Worm (Caenorhabditis elegans) whole organism, L4 larva: ENCODE measurements around the gene cyp-14A2.

Experiments
- D1046.2 ChIP-seq: fragments of 200-800 bp; sonication (Bioruptor generic); IDR thresholded peaks from 2 replicates; pipeline ENCODE4 v1.3.6; 2022; ENCODE audit warnings: missing genetic modification characterization, missing compliant biosample characterization
- F10B5.3 ChIP-seq: sonication (generic microtip); optimal IDR thresholded peaks from 2 replicates; lab custom pipeline; 2016; ENCODE audit warnings: mild to moderate bottlenecking, missing genetic modification characterization, missing compliant biosample characterization
- F26F4.8 ChIP-seq: fragments of 200-800 bp; sonication (Bioruptor generic); conservative IDR thresholded peaks from 2 replicates; pipeline ENCODE4 v1.3.6; 2022; ENCODE audit warnings: missing genetic modification characterization, missing compliant biosample characterization
- F37D6.2 ChIP-seq: sonication (generic microtip); optimal IDR thresholded peaks from 2 replicates; lab custom pipeline; 2016; ENCODE audit warnings: mild to moderate bottlenecking, missing genetic modification characterization, missing compliant biosample characterization
- F44E2.7 ChIP-seq: fragments of 200-800 bp; sonication (Bioruptor generic); IDR thresholded peaks from 2 replicates; pipeline ENCODE4 v2.1.2; 2022; ENCODE audit warnings: missing genetic modification characterization, missing compliant biosample characterization
- F49E8.2 ChIP-seq: sonication (generic microtip); optimal IDR thresholded peaks from 2 replicates; lab custom pipeline; 2016; ENCODE audit warnings: missing compliant biosample characterization, mild to moderate bottlenecking, missing genetic modification characterization, borderline replicate concordance
- Y5F2A.4 ChIP-seq: fragments of 200-800 bp; sonication (Bioruptor generic); optimal IDR thresholded peaks from 2 replicates; lab custom pipeline; 2018; ENCODE audit warnings: mild to moderate bottlenecking, missing genetic modification characterization, missing compliant biosample characterization
- ZK337.2 ChIP-seq: fragments of 200-800 bp; sonication (Bioruptor generic); IDR thresholded peaks from 2 replicates; pipeline ENCODE4 v1.3.6; 2022; ENCODE audit warnings: missing genetic modification reagents, missing genetic modification characterization, missing compliant biosample characterization
- ZK546.5 ChIP-seq, 2 experiments: sonication (generic microtip); optimal IDR thresholded peaks; 2 replicates each; lab custom pipeline; 2017; ENCODE audit warnings: missing biosample characterization in 2 of 2, missing genetic modification characterization in 2 of 2
- arid-1 ChIP-seq: fragments of 200-800 bp; sonication (Bioruptor generic); conservative IDR thresholded peaks from 2 replicates; pipeline ENCODE4 v1.3.6; 2022; ENCODE audit warnings: missing genetic modification reagents, missing genetic modification characterization, missing compliant biosample characterization
- attf-4 ChIP-seq: sonication (generic microtip); optimal IDR thresholded peaks from 3 replicates; lab custom pipeline; 2017; ENCODE audit warnings: missing biosample characterization, missing genetic modification characterization
- ceh-62 ChIP-seq: sonication (generic microtip); optimal IDR thresholded peaks from 2 replicates; lab custom pipeline; 2017; ENCODE audit warnings: missing biosample characterization, missing genetic modification characterization
- ceh-82 ChIP-seq: sonication (generic microtip); optimal IDR thresholded peaks from 2 replicates; lab custom pipeline; 2017; ENCODE audit warnings: missing biosample characterization, missing genetic modification characterization
- ctbp-1 ChIP-seq: fragments of 200-800 bp; sonication (Bioruptor generic); IDR thresholded peaks from 2 replicates; pipeline ENCODE4 v1.3.6; 2022; ENCODE audit warnings: missing genetic modification reagents, missing genetic modification characterization, missing compliant biosample characterization
- daf-16 ChIP-seq, 3 experiments: sonication (generic microtip); optimal IDR thresholded peaks; 2 replicates each; lab custom pipeline; 2016 to 2017; ENCODE audit warnings: missing genetic modification characterization in 3 of 3, missing genetic modification reagents in 3 of 3, mild to moderate bottlenecking in 2 of 3, missing compliant biosample characterization in 2 of 3, missing biosample characterization in 1 of 3, moderate library complexity in 1 of 3
- daf-19 ChIP-seq: fragments of 200-800 bp; sonication (Bioruptor generic); conservative IDR thresholded peaks from 2 replicates; pipeline ENCODE4 v1.3.6; 2022; ENCODE audit warnings: missing genetic modification characterization, missing compliant biosample characterization
- dmd-8 ChIP-seq: fragments of 200-800 bp; sonication (Bioruptor generic); IDR thresholded peaks from 2 replicates; pipeline ENCODE4 v1.3.6; 2022; ENCODE audit warnings: missing genetic modification characterization, missing compliant biosample characterization
- dpl-1 ChIP-seq: fragments of 150-350 bp; optimal IDR thresholded peaks from 2 replicates; lab custom pipeline; 2014; ENCODE audit warnings: missing biosample characterization, missing genetic modification reagents, missing genetic modification characterization
- egl-43 ChIP-seq: fragments of 200-800 bp; sonication (Bioruptor generic); IDR thresholded peaks from 2 replicates; pipeline ENCODE4 v1.3.6; 2022; ENCODE audit warnings: missing genetic modification reagents, missing genetic modification characterization, missing compliant biosample characterization
- fos-1 ChIP-seq: fragments of 150-350 bp; optimal IDR thresholded peaks from 2 replicates; lab custom pipeline; 2014; ENCODE audit warnings: missing biosample characterization, missing genetic modification characterization
- hlh-30 ChIP-seq: sonication (generic microtip); optimal IDR thresholded peaks from 2 replicates; lab custom pipeline; 2017; ENCODE audit warnings: antibody characterized with exemption, mild to moderate bottlenecking, missing genetic modification characterization, missing compliant biosample characterization; ENCODE audit not compliant: insufficient read depth
- lin-13 ChIP-seq: fragments of 150-350 bp; optimal IDR thresholded peaks from 2 replicates; lab custom pipeline; 2014; ENCODE audit warnings: missing biosample characterization, missing genetic modification reagents, missing genetic modification characterization
- lin-15B ChIP-seq: fragments of 150-350 bp; sonication (generic microtip); optimal IDR thresholded peaks from 3 replicates; lab custom pipeline; 2014; ENCODE audit warnings: missing biosample characterization, missing genetic modification characterization
- lin-39 ChIP-seq: fragments of 150-350 bp; optimal IDR thresholded peaks from 2 replicates; lab custom pipeline; 2014; ENCODE audit warnings: missing biosample characterization, missing genetic modification reagents, missing genetic modification characterization
- madf-9 ChIP-seq: fragments of 200-800 bp; sonication (Bioruptor generic); conservative IDR thresholded peaks from 2 replicates; pipeline ENCODE4 v1.3.6; 2022; ENCODE audit warnings: missing genetic modification reagents, missing genetic modification characterization, missing compliant biosample characterization
- mdt-29 ChIP-seq: fragments of 200-800 bp; sonication (Bioruptor generic); IDR thresholded peaks from 2 replicates; pipeline ENCODE4 v1.3.6; 2022; ENCODE audit warnings: missing genetic modification reagents, missing genetic modification characterization, missing compliant biosample characterization
- mes-2 ChIP-seq: sonication (generic microtip); optimal IDR thresholded peaks from 2 replicates; lab custom pipeline; 2016; ENCODE audit warnings: missing genotype, mild to moderate bottlenecking, missing genetic modification characterization, missing compliant biosample characterization; ENCODE audit not compliant: poor library complexity, severe bottlenecking
- mxl-2 ChIP-seq: fragments of 200-800 bp; sonication (Bioruptor generic); conservative IDR thresholded peaks from 2 replicates; pipeline ENCODE4 v1.3.6; 2022; ENCODE audit warnings: missing genetic modification reagents, missing genetic modification characterization, missing compliant biosample characterization
- nhr-10 ChIP-seq: fragments of 150-350 bp; optimal IDR thresholded peaks from 2 replicates; lab custom pipeline; 2014; ENCODE audit warnings: missing biosample characterization, missing genetic modification characterization
- nhr-102 ChIP-seq: sonication (generic microtip); optimal IDR thresholded peaks from 2 replicates; lab custom pipeline; 2016; ENCODE audit warnings: mild to moderate bottlenecking, missing genetic modification characterization, moderate library complexity, missing compliant biosample characterization
- nhr-237 ChIP-seq: sonication (generic microtip); optimal IDR thresholded peaks from 2 replicates; lab custom pipeline; 2017; ENCODE audit warnings: missing biosample characterization, missing genetic modification characterization
- nhr-25 ChIP-seq: sonication (generic microtip); optimal IDR thresholded peaks from 2 replicates; lab custom pipeline; 2017; ENCODE audit warnings: missing genetic modification characterization, mild to moderate bottlenecking, missing compliant biosample characterization, antibody characterized with exemption, moderate library complexity, borderline replicate concordance; ENCODE audit not compliant: insufficient read depth
- nhr-42 ChIP-seq: fragments of 200-800 bp; sonication (Bioruptor generic); IDR thresholded peaks from 2 replicates; pipeline ENCODE4 v1.3.6; 2022; ENCODE audit warnings: missing genetic modification characterization, missing compliant biosample characterization
- nhr-48 ChIP-seq: sonication (generic microtip); optimal IDR thresholded peaks from 2 replicates; lab custom pipeline; 2016; ENCODE audit warnings: mild to moderate bottlenecking, missing genetic modification characterization, missing compliant biosample characterization
- nhr-6 ChIP-seq: fragments of 150-350 bp; optimal IDR thresholded peaks from 2 replicates; lab custom pipeline; 2014; ENCODE audit warnings: missing biosample characterization, missing genetic modification characterization
- nhr-77 ChIP-seq: fragments of 150-350 bp; optimal IDR thresholded peaks from 2 replicates; lab custom pipeline; 2014; ENCODE audit warnings: missing biosample characterization, missing genetic modification characterization
- php-3 ChIP-seq: fragments of 200-800 bp; sonication (Bioruptor generic); IDR thresholded peaks from 2 replicates; pipeline ENCODE4 v1.3.6; 2022; ENCODE audit warnings: missing genetic modification reagents, missing genetic modification characterization, missing compliant biosample characterization
- rbr-2 ChIP-seq: sonication (generic microtip); optimal IDR thresholded peaks from 2 replicates; lab custom pipeline; 2016; ENCODE audit warnings: missing genotype, missing genetic modification characterization, missing compliant biosample characterization
- sdz-12 ChIP-seq: fragments of 200-800 bp; sonication (Bioruptor generic); optimal IDR thresholded peaks from 2 replicates; lab custom pipeline; 2018; ENCODE audit warnings: mild to moderate bottlenecking, missing genetic modification characterization, missing compliant biosample characterization
- set-16 ChIP-seq: fragments of 200-800 bp; sonication (Bioruptor generic); IDR thresholded peaks from 2 replicates; pipeline ENCODE4 v1.3.6; 2022; ENCODE audit warnings: missing genetic modification reagents, missing genetic modification characterization, missing compliant biosample characterization
- skn-1 ChIP-seq: fragments of 150-350 bp; optimal IDR thresholded peaks from 2 replicates; lab custom pipeline; 2014; ENCODE audit warnings: missing biosample characterization, missing genetic modification characterization
- snpc-4 ChIP-seq: fragments of 150-350 bp; optimal IDR thresholded peaks from 2 replicates; lab custom pipeline; 2014; ENCODE audit warnings: missing biosample characterization, missing genetic modification characterization
- spr-1 ChIP-seq: sonication (generic microtip); optimal IDR thresholded peaks from 2 replicates; lab custom pipeline; 2016; ENCODE audit warnings: mild to moderate bottlenecking, missing genetic modification characterization, missing compliant biosample characterization
- spr-3 ChIP-seq: fragments of 200-800 bp; sonication (Bioruptor generic); optimal IDR thresholded peaks from 2 replicates; lab custom pipeline; 2018; ENCODE audit warnings: mild to moderate bottlenecking, missing genetic modification characterization, missing compliant biosample characterization
- tag-97 ChIP-seq: fragments of 200-800 bp; sonication (Bioruptor generic); IDR thresholded peaks from 2 replicates; pipeline ENCODE4 v1.3.6; 2022; ENCODE audit warnings: missing genetic modification characterization, missing compliant biosample characterization
- unc-39 ChIP-seq: sonication (generic microtip); optimal IDR thresholded peaks from 2 replicates; lab custom pipeline; 2017; ENCODE audit warnings: missing biosample characterization, missing genetic modification characterization
- zfp-3 ChIP-seq: fragments of 200-800 bp; sonication (Bioruptor generic); conservative IDR thresholded peaks from 2 replicates; pipeline ENCODE4 v1.3.6; 2022; ENCODE audit warnings: missing genetic modification reagents, missing genetic modification characterization, missing compliant biosample characterization
- ztf-7 ChIP-seq: fragments of 150-350 bp; optimal IDR thresholded peaks from 2 replicates; lab custom pipeline; 2014; ENCODE audit warnings: missing biosample characterization, missing genetic modification characterization

Gene cyp-14A2

DNA sequence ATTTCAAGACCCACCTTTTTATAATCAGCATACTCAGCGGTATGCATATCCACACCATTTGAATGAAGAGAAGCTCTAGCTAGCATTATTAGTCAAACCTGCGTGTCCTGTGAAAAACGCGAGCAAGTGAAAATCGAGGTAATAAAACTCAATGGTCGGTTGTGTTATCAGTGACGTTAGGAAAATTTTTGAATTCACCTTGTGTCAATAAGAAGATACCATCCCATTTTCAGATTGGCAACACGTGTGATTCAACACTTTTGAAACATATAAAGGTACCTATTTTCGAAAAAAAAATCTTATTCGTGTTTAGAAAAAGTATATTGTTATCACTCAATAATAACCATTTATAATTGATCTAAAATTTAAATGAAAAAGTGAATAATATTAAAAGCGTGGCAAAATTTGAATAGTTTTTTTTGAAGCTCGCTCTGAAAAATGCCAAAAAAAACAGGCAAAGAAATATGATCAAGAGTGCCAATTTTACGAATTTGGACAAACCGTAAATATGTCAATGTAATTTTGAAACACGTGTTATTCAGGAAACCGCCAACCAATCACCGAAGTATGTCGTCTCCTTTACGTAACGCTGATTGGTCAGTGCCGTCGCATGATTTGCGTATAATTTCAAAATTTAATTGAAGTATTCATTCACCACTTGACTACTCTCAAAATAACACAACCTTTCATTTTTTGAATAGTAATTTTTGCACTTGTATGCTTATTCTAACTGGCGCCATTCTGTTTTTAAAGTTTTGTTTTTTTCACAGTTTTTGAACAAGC, 42.3 kb upstream of the cyp-14A2 start, which contains the start of gene F46G10.1 (continued):
- no peak for TF ChIP-seq F10B5.3 (tag; lab: Kevin White, UChicago)
- no peak for TF ChIP-seq zfp-3 (GFP tag; lab: Robert Waterston, UW)

- TF ChIP-seq nhr-10 (tag; lab: Kevin White, UChicago) (peak; percentile 58), nhr-42 (GFP tag; lab: Robert Waterston, UW) (no peak), snpc-4 (tag; lab: Kevin White, UChicago) (no peak), mxl-2 (no peak), mdt-29 (GFP tag; lab: Robert Waterston, UW) (no peak), ZK337.2 (GFP tag; lab: Robert Waterston, UW) (no peak), skn-1 (tag; lab: Kevin White, UChicago) (no peak), hlh-30 (tag; lab: Kevin White, UChicago) (peak; percentile 68), F26F4.8 (GFP tag; lab: Robert Waterston, UW) (no peak), rbr-2 (tag; lab: Kevin White, UChicago) (no peak), tag-97 (GFP tag; lab: Robert Waterston, UW) (no peak), lin-39 (tag; lab: Kevin White, UChicago) (no peak), dmd-8 (no peak), attf-4 (tag; lab: Kevin White, UChicago) (no peak), mes-2 (tag; lab: Kevin White, UChicago) (peak; percentile 27), arid-1 (GFP tag; lab: Robert Waterston, UW) (no peak), sdz-12 (no peak), unc-39 (tag; lab: Kevin White, UChicago) (no peak), ztf-7 (no peak), set-16 (GFP tag; lab: Robert Waterston, UW) (no peak), egl-43 (no peak), spr-3 (GFP tag; lab: Kevin White, UChicago) (no peak), daf-19 (no peak), ZK546.5 (tag; optimal IDR thresholded peaks at IDR 0.05; lab: Kevin White, UChicago) (no peak), ctbp-1 (GFP tag; lab: Robert Waterston, UW) (no peak), F49E8.2 (no peak), lin-15B (no peak), nhr-102 (tag; lab: Kevin White, UChicago) (peak; percentile 74), nhr-25 (tag; lab: Kevin White, UChicago) (no peak), dpl-1 (GFP tag; lab: Kevin White, UChicago) (no peak), lin-13 (no peak), nhr-6 (tag; lab: Kevin White, UChicago) (no peak), fos-1 (tag; lab: Kevin White, UChicago) (no peak), Y5F2A.4 (GFP tag; lab: Kevin White, UChicago) (no peak), nhr-77 (tag; lab: Kevin White, UChicago) (peak; percentile 70), nhr-48 (peak; percentile 51), spr-1 (tag; lab: Kevin White, UChicago) (no peak), F10B5.3 (tag; lab: Kevin White, UChicago) (no peak), D1046.2 (GFP tag; lab: Robert Waterston, UW) (no peak), ceh-82 (tag; lab: Kevin White, UChicago) (no peak), F44E2.7 (GFP tag; lab: Robert Waterston, UW) (no peak), nhr-237 (tag; lab: Kevin White, UChicago) (no peak), ceh-62 (tag; lab: Kevin White, UChicago) (no peak), daf-16 (GFP tag; optimal IDR thresholded peaks at IDR 0.05; lab: Kevin White, UChicago) (peak in 1 of 2 experiments; percentile 86), daf-16 (tag; optimal IDR thresholded peaks at IDR 0.05; lab: Kevin White, UChicago) (peak; percentile 100), php-3 (GFP tag; lab: Robert Waterston, UW) (peak; percentile 93), madf-9 (GFP tag; lab: Robert Waterston, UW) (no peak), F37D6.2 (no peak)
Measured at ce11 chrX:13310763-13311162, 41.3 kb upstream of the cyp-14A2 start.
